Fruit fly (Drosophila melanogaster) whole organism, embryonic: Measurements from ENCODE around the gene pHCl-2.

Experiments
- Adf1 ChIP-seq: fragments of 200-800 bp; sonication (Bioruptor generic); IDR thresholded peaks from 2 replicates; pipeline ENCODE4 v1.3.6; 2022; ENCODE audit warnings: missing biosample characterization, missing genetic modification characterization
- Antp ChIP-seq: fragments of 200-800 bp; sonication (Bioruptor generic); optimal IDR thresholded peaks from 3 replicates; lab custom pipeline; 2016; ENCODE audit warnings: missing biosample characterization, missing genetic modification characterization
- BtbVII ChIP-seq: fragments of 200-800 bp; sonication (Bioruptor generic); optimal IDR thresholded peaks from 3 replicates; lab custom pipeline; 2017; ENCODE audit warnings: missing biosample characterization, mild to moderate bottlenecking, missing genetic modification characterization
- CG11093 ChIP-seq: fragments of 200-800 bp; sonication (Bioruptor generic); IDR thresholded peaks from 3 replicates; pipeline ENCODE4 v1.3.6; 2022; ENCODE audit warnings: missing biosample characterization, missing genetic modification characterization
- CG13624 ChIP-seq: fragments of 200-800 bp; sonication (Bioruptor generic); optimal IDR thresholded peaks from 2 replicates; lab custom pipeline; 2016; ENCODE audit warnings: missing biosample characterization, missing genetic modification characterization
- CG14014 ChIP-seq: fragments of 200-800 bp; sonication (Bioruptor generic); IDR thresholded peaks from 2 replicates; pipeline ENCODE4 v1.3.6; 2022; ENCODE audit warnings: missing biosample characterization, missing genetic modification characterization
- CG17328 ChIP-seq: fragments of 200-800 bp; sonication (Bioruptor generic); IDR thresholded peaks from 2 replicates; pipeline ENCODE4 v1.3.6; 2022; ENCODE audit warnings: missing biosample characterization, missing genetic modification characterization
- CG17829 ChIP-seq: fragments of 200-800 bp; optimal IDR thresholded peaks from 2 replicates; lab custom pipeline; 2019; ENCODE audit warnings: missing biosample characterization, mild to moderate bottlenecking, missing genetic modification characterization, moderate library complexity
- CG2116 ChIP-seq: fragments of 200-800 bp; sonication (Bioruptor generic); optimal IDR thresholded peaks from 3 replicates; lab custom pipeline; 2018; ENCODE audit warnings: missing biosample characterization, mild to moderate bottlenecking, missing genetic modification characterization
- CG32532 ChIP-seq: fragments of 200-800 bp; sonication (Bioruptor generic); IDR thresholded peaks from 2 replicates; pipeline ENCODE4 v1.3.6; 2022; ENCODE audit warnings: missing biosample characterization, missing genetic modification characterization
- CG6765 ChIP-seq: fragments of 200-800 bp; sonication (Bioruptor generic); optimal IDR thresholded peaks from 3 replicates; lab custom pipeline; 2017; ENCODE audit warnings: missing biosample characterization, mild to moderate bottlenecking, missing genetic modification characterization
- CG8089 ChIP-seq: fragments of 200-800 bp; sonication (Bioruptor generic); optimal IDR thresholded peaks from 3 replicates; lab custom pipeline; 2016; ENCODE audit warnings: missing biosample characterization, missing genetic modification characterization
- CG8359 ChIP-seq: fragments of 200-800 bp; sonication (Bioruptor generic); optimal IDR thresholded peaks from 2 replicates; lab custom pipeline; 2017; ENCODE audit warnings: missing biosample characterization, mild to moderate bottlenecking, missing genetic modification characterization, borderline replicate concordance
- CG8388 ChIP-seq: fragments of 200-800 bp; sonication (Bioruptor generic); optimal IDR thresholded peaks from 2 replicates; lab custom pipeline; 2019; ENCODE audit warnings: missing biosample characterization, mild to moderate bottlenecking, missing genetic modification characterization, moderate library complexity
- CG9609 ChIP-seq: fragments of 200-800 bp; sonication (Bioruptor generic); optimal IDR thresholded peaks from 3 replicates; lab custom pipeline; 2016; ENCODE audit warnings: missing biosample characterization, missing genetic modification characterization
- Camta ChIP-seq: fragments of 200-800 bp; sonication (Bioruptor generic); optimal IDR thresholded peaks from 2 replicates; lab custom pipeline; 2016; ENCODE audit warnings: missing biosample characterization, missing genetic modification characterization
- Chrac-16 ChIP-seq: fragments of 200-800 bp; sonication (Bioruptor generic); optimal IDR thresholded peaks from 3 replicates; lab custom pipeline; 2016; ENCODE audit warnings: missing biosample characterization, missing genetic modification characterization
- CoRest ChIP-seq: fragments of 200-800 bp; sonication (Bioruptor generic); optimal IDR thresholded peaks from 3 replicates; lab custom pipeline; 2018; ENCODE audit warnings: missing biosample characterization, mild to moderate bottlenecking, missing genetic modification characterization, moderate library complexity
- D19B ChIP-seq: fragments of 200-800 bp; sonication (Bioruptor generic); optimal IDR thresholded peaks from 2 replicates; lab custom pipeline; 2017; ENCODE audit warnings: missing biosample characterization, mild to moderate bottlenecking, missing genetic modification characterization
- Dip3 ChIP-seq: fragments of 200-800 bp; sonication (Bioruptor generic); optimal IDR thresholded peaks from 3 replicates; lab custom pipeline; 2016; ENCODE audit warnings: missing biosample characterization, missing genetic modification characterization
- Drgx ChIP-seq: fragments of 200-800 bp; sonication (Bioruptor generic); IDR thresholded peaks from 2 replicates; pipeline ENCODE4 v1.3.6; 2022; ENCODE audit warnings: missing biosample characterization, missing genetic modification characterization
- Fer1 ChIP-seq: fragments of 200-800 bp; sonication (Bioruptor generic); optimal IDR thresholded peaks from 2 replicates; lab custom pipeline; 2017; ENCODE audit warnings: missing biosample characterization, mild to moderate bottlenecking, missing genetic modification characterization
- H2.0 ChIP-seq: fragments of 200-800 bp; sonication (Bioruptor generic); IDR thresholded peaks from 2 replicates; pipeline ENCODE4 v1.3.6; 2022; ENCODE audit warnings: missing biosample characterization, missing genetic modification characterization
- HLH3B ChIP-seq: fragments of 200-800 bp; sonication (Bioruptor generic); IDR thresholded peaks from 2 replicates; pipeline ENCODE4 v1.3.6; 2022; ENCODE audit warnings: missing biosample characterization, missing genetic modification characterization
- HLH4C ChIP-seq: fragments of 200-800 bp; sonication (Bioruptor generic); IDR thresholded peaks from 3 replicates; pipeline ENCODE4 v1.3.6; 2022; ENCODE audit warnings: missing biosample characterization, missing genetic modification characterization; ENCODE audit not compliant: partially characterized antibody
- Hmx ChIP-seq: fragments of 200-800 bp; sonication (Bioruptor generic); optimal IDR thresholded peaks from 2 replicates; lab custom pipeline; 2016; ENCODE audit warnings: missing biosample characterization, missing genetic modification characterization
- Mes4 ChIP-seq: fragments of 200-800 bp; sonication (Bioruptor generic); optimal IDR thresholded peaks from 2 replicates; lab custom pipeline; 2016; ENCODE audit warnings: missing biosample characterization, missing genetic modification characterization
- Nf-YC ChIP-seq: fragments of 200-800 bp; optimal IDR thresholded peaks from 3 replicates; lab custom pipeline; 2019; ENCODE audit warnings: missing biosample characterization, mild to moderate bottlenecking, missing genetic modification characterization, moderate library complexity
- Rx ChIP-seq: fragments of 200-800 bp; sonication (Bioruptor generic); IDR thresholded peaks from 2 replicates; pipeline ENCODE4 v1.3.6; 2022; ENCODE audit warnings: missing biosample characterization, missing genetic modification characterization
- Tbp ChIP-seq: fragments of >200 bp; optimal IDR thresholded peaks from 2 replicates; lab custom pipeline; 2018; ENCODE audit warnings: missing biosample characterization, missing genetic modification characterization
- YL-1 ChIP-seq: fragments of 200-800 bp; sonication (Bioruptor generic); optimal IDR thresholded peaks from 3 replicates; lab custom pipeline; 2017; ENCODE audit warnings: missing biosample characterization, mild to moderate bottlenecking, missing genetic modification characterization
- chif ChIP-seq, 2 experiments: fragments of 200-800 bp; sonication (Bioruptor generic); optimal IDR thresholded peaks; 3 replicates each; lab custom pipeline; 2016; ENCODE audit warnings: missing biosample characterization in 2 of 2, missing genetic modification characterization in 2 of 2
- dmrt99B ChIP-seq: fragments of 200-800 bp; sonication (Bioruptor generic); optimal IDR thresholded peaks from 2 replicates; lab custom pipeline; 2018; ENCODE audit warnings: missing biosample characterization, mild to moderate bottlenecking, missing genetic modification characterization, moderate library complexity
- fd96Cb ChIP-seq: fragments of 200-800 bp; sonication (Bioruptor generic); optimal IDR thresholded peaks from 2 replicates; lab custom pipeline; 2018; ENCODE audit warnings: missing biosample characterization, mild to moderate bottlenecking, missing genetic modification characterization, moderate library complexity
- fru ChIP-seq: fragments of >200 bp; optimal IDR thresholded peaks from 2 replicates; lab custom pipeline; 2017
- ftz-f1 ChIP-seq: fragments of 200-800 bp; sonication (Bioruptor generic); optimal IDR thresholded peaks from 2 replicates; lab custom pipeline; 2016; ENCODE audit warnings: missing biosample characterization, missing genetic modification characterization
- gro ChIP-seq: fragments of 200-800 bp; sonication (Bioruptor generic); optimal IDR thresholded peaks from 2 replicates; lab custom pipeline; 2016; ENCODE audit warnings: missing biosample characterization, missing genetic modification characterization
- h ChIP-seq: fragments of >200 bp; optimal IDR thresholded peaks from 2 replicates; lab custom pipeline; 2017
- ind ChIP-seq: fragments of 200-800 bp; sonication (Bioruptor generic); optimal IDR thresholded peaks from 3 replicates; lab custom pipeline; 2016; ENCODE audit warnings: missing biosample characterization, missing genetic modification characterization
- kni ChIP-seq: fragments of 200-800 bp; sonication (Bioruptor generic); optimal IDR thresholded peaks from 3 replicates; lab custom pipeline; 2017; ENCODE audit warnings: mild to moderate bottlenecking, missing biosample characterization, missing genetic modification reagents, missing genetic modification characterization
- peb ChIP-seq: fragments of 200-800 bp; sonication (Bioruptor generic); IDR thresholded peaks from 2 replicates; pipeline ENCODE4 v1.3.6; 2022; ENCODE audit warnings: missing biosample characterization, missing genetic modification characterization
- pita ChIP-seq: fragments of 200-800 bp; sonication (Bioruptor generic); optimal IDR thresholded peaks from 2 replicates; lab custom pipeline; 2017; ENCODE audit warnings: missing biosample characterization, mild to moderate bottlenecking, missing genetic modification characterization
- pnt ChIP-seq: fragments of 200-800 bp; sonication (Bioruptor generic); optimal IDR thresholded peaks from 3 replicates; lab custom pipeline; 2016; ENCODE audit warnings: missing biosample characterization, missing genetic modification characterization
- row ChIP-seq: fragments of 200-800 bp; sonication (Bioruptor generic); IDR thresholded peaks from 3 replicates; pipeline ENCODE4 v1.3.6; 2022; ENCODE audit warnings: missing biosample characterization, missing genetic modification characterization
- seq ChIP-seq: fragments of 200-800 bp; sonication (Bioruptor generic); IDR thresholded peaks from 2 replicates; pipeline ENCODE4 v1.3.6; 2022; ENCODE audit warnings: missing biosample characterization, missing genetic modification characterization
- sim ChIP-seq: fragments of 200-800 bp; sonication (Bioruptor generic); IDR thresholded peaks from 2 replicates; pipeline ENCODE4 v1.3.6; 2022; ENCODE audit warnings: missing biosample characterization, missing genetic modification characterization
- sisA ChIP-seq: fragments of 200-800 bp; sonication (Bioruptor generic); IDR thresholded peaks from 2 replicates; pipeline ENCODE4 v1.3.6; 2022; ENCODE audit warnings: missing biosample characterization, missing genetic modification characterization
- so ChIP-seq: fragments of 200-800 bp; sonication (Bioruptor generic); IDR thresholded peaks from 3 replicates; pipeline ENCODE4 v1.3.6; 2022; ENCODE audit warnings: missing biosample characterization, missing genetic modification characterization
- sr ChIP-seq: fragments of 200-800 bp; sonication (Bioruptor generic); IDR thresholded peaks from 3 replicates; pipeline ENCODE4 v1.3.6; 2022; ENCODE audit warnings: missing biosample characterization, missing genetic modification characterization
- trem ChIP-seq: fragments of 200-800 bp; optimal IDR thresholded peaks from 3 replicates; lab custom pipeline; 2019; ENCODE audit warnings: missing biosample characterization, mild to moderate bottlenecking, missing genetic modification characterization, moderate library complexity
- ttk ChIP-seq: fragments of 200-800 bp; sonication (Bioruptor generic); IDR thresholded peaks from 2 replicates; pipeline ENCODE4 v2.1.2; 2022; ENCODE audit warnings: missing biosample characterization, missing genetic modification characterization
- vfl ChIP-seq: fragments of 200-800 bp; sonication (Bioruptor generic); optimal IDR thresholded peaks from 2 replicates; lab custom pipeline; 2016; ENCODE audit warnings: missing biosample characterization, missing genetic modification characterization
- z ChIP-seq: fragments of 200-800 bp; sonication (Bioruptor generic); IDR thresholded peaks from 3 replicates; pipeline ENCODE4 v1.3.6; 2022; ENCODE audit warnings: missing biosample characterization, missing genetic modification characterization

Gene pHCl-2

dm6 chr3R:31310883-31311397 is 5.8 kb upstream of the pHCl-2 start, which contains the start of gene CG34347 (continued):
- TF ChIP-seq CG2116 (GFP tag; lab: Kevin White, UChicago) (no peak), CG8089 (GFP tag; lab: Kevin White, UChicago) (no peak), CG32532 (peak; percentile 35; the same call in 1 of the 2 replicates), Camta (GFP tag; lab: Kevin White, UChicago) (no peak), ind (GFP tag; lab: Kevin White, UChicago) (no peak), kni (GFP tag; lab: Kevin White, UChicago) (peak; percentile 2), row (GFP tag; lab: Robert Waterston, UW) (no peak), ftz-f1 (GFP tag; lab: Kevin White, UChicago) (no peak), CG17829 (tag; lab: Kevin White, UChicago) (no peak), trem (tag; lab: Kevin White, UChicago) (no peak), pnt (GFP tag; lab: Kevin White, UChicago) (no peak), BtbVII (GFP tag; lab: Kevin White, UChicago) (no peak), Drgx (0 out of 2 replicates have a peak, but pooled peaks have one; percentile 11), Tbp (GFP tag; lab: Kevin White, UChicago) (no peak), gro (no peak), vfl (GFP tag; lab: Kevin White, UChicago) (no peak), seq (GFP tag; lab: Robert Waterston, UW) (0 out of 2 replicates have a peak, but pooled peaks have one; percentile 9), Adf1 (GFP tag; lab: Robert Waterston, UW) (no peak; the same call in 1 of the 2 replicates), Mes4 (GFP tag; lab: Kevin White, UChicago) (peak; percentile 5), ttk (no peak), Nf-YC (tag; lab: Kevin White, UChicago) (no peak), h (no peak), CG8388 (no peak), sr (GFP tag; lab: Robert Waterston, UW) (no peak), CG9609 (GFP tag; lab: Kevin White, UChicago) (no peak), Antp (GFP tag; lab: Kevin White, UChicago) (no peak), H2.0 (GFP tag; lab: Robert Waterston, UW) (no peak), peb (GFP tag; lab: Robert Waterston, UW) (no peak), dmrt99B (no peak), Rx (GFP tag; lab: Robert Waterston, UW) (no peak), chif (GFP tag; optimal IDR thresholded peaks at IDR 0.05; lab: Kevin White, UChicago) (no peak), fru (lab: Kevin White, UChicago) (no peak), HLH4C (peak; percentile 39; the same call in 1 of the 3 replicates), CG13624 (GFP tag; lab: Kevin White, UChicago) (peak; percentile 15), Chrac-16 (GFP tag; lab: Kevin White, UChicago) (no peak), Fer1 (GFP tag; lab: Kevin White, UChicago) (peak; percentile 33), fd96Cb (tag; lab: Kevin White, UChicago) (no peak), sim (GFP tag; lab: Robert Waterston, UW) (0 out of 2 replicates have a peak, but pooled peaks have one; percentile 12), Hmx (GFP tag; lab: Kevin White, UChicago) (no peak), z (GFP tag; lab: Robert Waterston, UW) (0 out of 3 replicates have a peak, but pooled peaks have one; percentile 22), D19B (no peak), sisA (no peak), CG11093 (no peak), CG17328 (GFP tag; lab: Robert Waterston, UW) (no peak), CG8359 (GFP tag; lab: Kevin White, UChicago) (no peak), pita (no peak), CG6765 (GFP tag; lab: Kevin White, UChicago) (no peak), so (GFP tag; lab: Robert Waterston, UW) (no peak), CoRest (no peak), YL-1 (GFP tag; lab: Kevin White, UChicago) (no peak), HLH3B (no peak; the same call in 1 of the 2 replicates), CG14014 (GFP tag; lab: Robert Waterston, UW) (peak; percentile 35; the same call in 1 of the 2 replicates), Dip3 (GFP tag; lab: Kevin White, UChicago) (no peak)
